Worm (Caenorhabditis elegans): ENCODE data around the gene F35C11.2.

The F35C11.2 gene

DNA sequence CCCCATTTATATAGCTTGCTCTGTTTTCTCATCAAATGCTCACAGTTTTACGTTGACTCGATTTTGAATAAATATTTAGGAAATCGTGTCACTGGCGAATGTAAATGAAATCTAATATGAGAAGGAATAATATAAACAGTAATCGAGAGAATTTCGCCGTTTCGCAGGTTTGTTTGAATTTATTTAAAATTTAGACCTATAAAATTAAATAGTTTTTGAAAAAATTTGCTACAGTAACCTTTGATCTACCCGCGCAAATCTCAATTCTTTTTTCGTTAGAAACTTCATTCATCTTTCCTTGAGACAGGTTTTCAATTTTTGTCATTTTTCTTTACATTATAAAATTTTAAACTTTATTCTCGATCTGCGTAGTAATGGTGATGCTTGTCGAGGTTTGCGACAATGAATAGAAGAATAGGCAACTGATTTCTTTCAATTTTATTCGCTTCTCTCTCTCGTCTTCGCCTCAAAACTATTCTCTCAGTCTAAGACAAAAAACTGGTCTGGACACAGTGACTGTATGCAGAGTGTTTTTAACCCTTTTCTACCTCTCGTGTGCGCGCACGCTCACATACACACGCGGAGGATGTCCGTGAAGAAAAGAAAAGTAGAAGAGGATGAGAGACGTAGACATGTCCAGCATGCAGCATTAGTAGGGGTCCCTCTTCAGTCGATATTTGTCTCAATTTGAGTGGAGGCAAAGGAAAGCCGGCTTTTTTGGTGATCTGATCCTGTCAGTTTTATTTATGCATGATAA, 26.1 kb downstream of the F35C11.2 start, which contains the start of gene dab-1:
TSS of gene dab-1 (plus strand) at position 78 of the 757 bp plus-strand sequence.
- TF ChIP-seq nhr-237 (tag; optimal IDR thresholded peaks at IDR 0.05) (peak; percentile 18), ham-2 (GFP tag; optimal IDR thresholded peaks at IDR 0.05) (peak; percentile 41), ztf-11 (tag; optimal IDR thresholded peaks at IDR 0.05) (no peak), mab-5 (tag; optimal IDR thresholded peaks at IDR 0.05) (no peak), nhr-2 (tag; optimal IDR thresholded peaks at IDR 0.05) (peak; percentile 42), nhr-76 (tag; optimal IDR thresholded peaks at IDR 0.05) (no peak), ceh-83 (GFP tag; optimal IDR thresholded peaks at IDR 0.05) (no peak), M03D4.4 (tag; optimal IDR thresholded peaks at IDR 0.05) (no peak), unc-120 (tag; optimal IDR thresholded peaks at IDR 0.05; ENCODE audit: poor library complexity, severe bottlenecking) (no peak), blmp-1 (tag; optimal IDR thresholded peaks at IDR 0.05) (no peak), pha-4 (tag; optimal IDR thresholded peaks at IDR 0.05) (no peak), cnd-1 (tag; optimal IDR thresholded peaks at IDR 0.05) (no peak), mep-1 (tag; optimal IDR thresholded peaks at IDR 0.05) (peak; percentile 38), nhr-12 (tag; optimal IDR thresholded peaks at IDR 0.05) (no peak), elt-3 (tag; optimal IDR thresholded peaks at IDR 0.05) (no peak), unc-39 (tag; optimal IDR thresholded peaks at IDR 0.05) (no peak), nhr-28 (tag; optimal IDR thresholded peaks at IDR 0.05) (no peak), drap-1 (GFP tag; optimal IDR thresholded peaks at IDR 0.05) (peak; percentile 8), flh-1 (GFP tag; optimal IDR thresholded peaks at IDR 0.05) (no peak), ceh-43 (GFP tag; optimal IDR thresholded peaks at IDR 0.05) (no peak), mls-2 (tag; optimal IDR thresholded peaks at IDR 0.05) (no peak), lin-32 (GFP tag; optimal IDR thresholded peaks at IDR 0.05) (no peak), elt-1 (tag; optimal IDR thresholded peaks at IDR 0.05; ENCODE audit: borderline replicate concordance, insufficient read depth) (no peak), ces-1 (GFP tag; optimal IDR thresholded peaks at IDR 0.05) (no peak), unc-62 (GFP tag; optimal IDR thresholded peaks at IDR 0.05) (no peak), tbx-8 (GFP tag; optimal IDR thresholded peaks at IDR 0.05) (no peak), sptf-1 (tag; optimal IDR thresholded peaks at IDR 0.05) (peak; percentile 49), lsy-2 (tag; optimal IDR thresholded peaks at IDR 0.05) (no peak), sem-2 (GFP tag; optimal IDR thresholded peaks at IDR 0.05) (peak; percentile 45), zip-8 (tag; optimal IDR thresholded peaks at IDR 0.05) (no peak), bed-3 (GFP tag; optimal IDR thresholded peaks at IDR 0.05) (no peak), snpc-4 (tag; optimal IDR thresholded peaks at IDR 0.05) (no peak), hlh-1 (tag; optimal IDR thresholded peaks at IDR 0.05) (no peak), lin-13 (tag; optimal IDR thresholded peaks at IDR 0.05) (no peak), ceh-39 (tag; optimal IDR thresholded peaks at IDR 0.05) (peak; percentile 62)

DNA sequence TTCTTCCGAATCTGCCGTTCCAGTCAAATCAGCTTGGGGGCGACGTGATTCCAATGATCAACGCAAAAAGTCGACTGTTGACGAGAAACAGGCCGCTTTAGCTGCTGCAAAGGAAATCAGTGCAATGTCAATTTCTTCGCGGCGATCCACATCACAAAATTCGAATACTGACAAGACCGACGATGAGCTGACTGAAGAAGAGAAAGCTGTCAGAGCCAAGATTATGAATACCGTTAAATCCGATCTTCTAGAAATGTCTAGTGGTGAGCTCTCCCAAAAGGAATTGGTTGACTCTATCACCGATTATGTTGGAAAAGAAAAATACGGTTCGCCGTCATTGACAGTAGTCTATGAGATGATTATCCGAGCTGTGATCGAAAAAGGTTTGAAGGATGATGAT, 28.4 kb downstream of the F35C11.2 start:
- no peak for TF ChIP-seq lsy-2 (tag; optimal IDR thresholded peaks at IDR 0.05)
- no peak for TF ChIP-seq hlh-1 (tag; optimal IDR thresholded peaks at IDR 0.05)
- TF ChIP-seq ceh-39 (tag; optimal IDR thresholded peaks at IDR 0.05), result no peak
- TF ChIP-seq nhr-2 (tag; optimal IDR thresholded peaks at IDR 0.05), result no peak
- TF ChIP-seq bed-3 (GFP tag; optimal IDR thresholded peaks at IDR 0.05), result no peak
- TF ChIP-seq mep-1 (tag; optimal IDR thresholded peaks at IDR 0.05), result no peak
- no peak for TF ChIP-seq mab-5 (tag; optimal IDR thresholded peaks at IDR 0.05)
- no peak for TF ChIP-seq snpc-4 (tag; optimal IDR thresholded peaks at IDR 0.05)
- no peak for TF ChIP-seq nhr-237 (tag; optimal IDR thresholded peaks at IDR 0.05)
- no peak for TF ChIP-seq unc-120 (tag; optimal IDR thresholded peaks at IDR 0.05; ENCODE audit: poor library complexity, severe bottlenecking)
- TF ChIP-seq M03D4.4 (tag; optimal IDR thresholded peaks at IDR 0.05), result no peak
- no peak for TF ChIP-seq blmp-1 (tag; optimal IDR thresholded peaks at IDR 0.05)
- no peak for TF ChIP-seq cnd-1 (tag; optimal IDR thresholded peaks at IDR 0.05)
- no peak for TF ChIP-seq elt-3 (tag; optimal IDR thresholded peaks at IDR 0.05)
- TF ChIP-seq ceh-83 (GFP tag; optimal IDR thresholded peaks at IDR 0.05), result no peak
- no peak for TF ChIP-seq zip-8 (tag; optimal IDR thresholded peaks at IDR 0.05)

DNA sequence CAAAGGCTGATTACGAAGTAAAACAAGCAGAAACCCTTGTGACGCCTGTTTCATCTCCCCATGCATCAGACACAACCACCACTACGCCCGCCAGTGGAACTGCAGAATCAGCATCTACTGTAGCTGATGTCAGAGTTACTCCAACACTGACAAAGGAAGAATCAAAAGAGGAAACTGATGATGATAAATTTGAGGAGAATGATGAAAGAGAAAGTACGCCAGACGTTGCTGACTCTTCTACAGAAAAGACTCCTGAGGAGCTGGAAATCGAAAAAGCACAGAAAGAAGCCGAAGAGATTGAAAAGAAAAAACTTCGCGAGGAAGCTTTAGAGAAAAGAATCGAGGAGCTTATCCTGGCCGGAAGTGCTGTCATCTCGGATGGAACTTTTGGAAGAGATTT, 30.4 kb downstream of the F35C11.2 start:
- TF ChIP-seq nhr-76 (tag; optimal IDR thresholded peaks at IDR 0.05) (no peak), ztf-11 (tag; optimal IDR thresholded peaks at IDR 0.05) (no peak), zip-8 (tag; optimal IDR thresholded peaks at IDR 0.05) (no peak), pha-4 (tag; optimal IDR thresholded peaks at IDR 0.05) (no peak), flh-1 (GFP tag; optimal IDR thresholded peaks at IDR 0.05) (no peak), bed-3 (GFP tag; optimal IDR thresholded peaks at IDR 0.05) (no peak), nhr-237 (tag; optimal IDR thresholded peaks at IDR 0.05) (no peak), nhr-2 (tag; optimal IDR thresholded peaks at IDR 0.05) (no peak), lin-13 (tag; optimal IDR thresholded peaks at IDR 0.05) (no peak), lsy-2 (tag; optimal IDR thresholded peaks at IDR 0.05) (no peak), drap-1 (GFP tag; optimal IDR thresholded peaks at IDR 0.05) (no peak), unc-62 (GFP tag; optimal IDR thresholded peaks at IDR 0.05) (no peak), ceh-39 (tag; optimal IDR thresholded peaks at IDR 0.05) (no peak), M03D4.4 (tag; optimal IDR thresholded peaks at IDR 0.05) (no peak), snpc-4 (tag; optimal IDR thresholded peaks at IDR 0.05) (no peak), sem-2 (GFP tag; optimal IDR thresholded peaks at IDR 0.05) (no peak), nhr-12 (tag; optimal IDR thresholded peaks at IDR 0.05) (no peak), ham-2 (GFP tag; optimal IDR thresholded peaks at IDR 0.05) (no peak), cnd-1 (tag; optimal IDR thresholded peaks at IDR 0.05) (no peak), elt-1 (tag; optimal IDR thresholded peaks at IDR 0.05; ENCODE audit: borderline replicate concordance, insufficient read depth) (no peak)

All from whole organism, mixed stage, embryonic.